Fruit fly (Drosophila melanogaster): Measurements from ENCODE around the gene Saf6.

The Saf6 gene

DNA sequence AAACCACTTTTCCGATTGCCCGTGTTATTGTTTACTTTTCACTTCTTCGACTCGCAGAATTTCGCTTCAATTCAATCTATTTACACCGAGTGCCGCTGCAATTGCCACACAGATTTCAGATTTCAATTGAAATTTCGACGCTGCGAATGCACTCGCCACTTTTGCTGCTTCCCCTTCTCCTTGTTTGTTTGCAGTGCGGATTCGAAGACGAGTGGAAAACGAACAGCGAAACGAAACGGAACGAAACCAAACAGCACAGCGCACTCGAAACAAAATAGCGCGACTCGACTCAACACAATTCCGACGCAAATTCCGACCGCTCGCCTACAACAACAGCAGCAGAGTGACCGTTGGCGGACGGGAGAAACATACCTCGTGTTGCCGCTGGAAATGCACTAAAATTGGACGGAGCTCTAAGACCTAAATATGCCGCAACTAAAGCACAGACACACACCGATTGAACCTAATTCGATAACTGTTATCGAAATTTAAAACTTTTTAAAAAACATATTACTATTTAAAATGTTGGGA is 35.0 kb upstream of the Saf6 start, which contains the start of gene drongo (continued):
- TF ChIP-seq CG2129 (GFP tag; IDR thresholded peaks at IDR 0.05; ENCODE audit: partially characterized antibody) (no peak), dysf (GFP tag; IDR thresholded peaks at IDR 0.05) (no peak), vfl (GFP tag; optimal IDR thresholded peaks at IDR 0.05) (peak; percentile 57), kah (GFP tag; optimal IDR thresholded peaks at IDR 0.05) (peak; percentile 83), ssp (GFP tag; IDR thresholded peaks at IDR 0.05) (no peak), Chrac-16 (GFP tag; optimal IDR thresholded peaks at IDR 0.05) (no peak), repo (GFP tag; optimal IDR thresholded peaks at IDR 0.05) (no peak), CG12299 (tag; optimal IDR thresholded peaks at IDR 0.05) (peak; percentile 52), CG15269 (tag; optimal IDR thresholded peaks at IDR 0.05) (peak; percentile 24), CG2712 (tag; optimal IDR thresholded peaks at IDR 0.05) (peak; percentile 41), ERR (GFP tag; optimal IDR thresholded peaks at IDR 0.05) (peak; percentile 1), kay (GFP tag; optimal IDR thresholded peaks at IDR 0.05) (peak; percentile 14), otp (GFP tag; IDR thresholded peaks at IDR 0.05) (0 out of 3 replicates have a peak, but pooled peaks have one; percentile 44), trh (GFP tag; optimal IDR thresholded peaks at IDR 0.05) (no peak), psq (GFP tag; optimal IDR thresholded peaks at IDR 0.05) (peak; percentile 34), jumu (GFP tag; optimal IDR thresholded peaks at IDR 0.05) (no peak), fd3F (GFP tag; optimal IDR thresholded peaks at IDR 0.05) (no peak), sisA (GFP tag; IDR thresholded peaks at IDR 0.05) (no peak), gem (tag; optimal IDR thresholded peaks at IDR 0.05) (no peak), Nf-YC (tag; optimal IDR thresholded peaks at IDR 0.05) (peak; percentile 60), ap (GFP tag; IDR thresholded peaks at IDR 0.05) (no peak), Atf3 (GFP tag; optimal IDR thresholded peaks at IDR 0.05) (no peak), CG9609 (GFP tag; optimal IDR thresholded peaks at IDR 0.05) (peak; percentile 2), CG31365 (tag; optimal IDR thresholded peaks at IDR 0.05) (peak; percentile 6), br (optimal IDR thresholded peaks at IDR 0.05) (no peak), CG18476 (GFP tag; optimal IDR thresholded peaks at IDR 0.05) (no peak), hth (optimal IDR thresholded peaks at IDR 0.05) (no peak), CG9932 (GFP tag; IDR thresholded peaks at IDR 0.05) (peak; percentile 32; the same call in 1 of the 2 replicates), chm (GFP tag; IDR thresholded peaks at IDR 0.05) (peak; percentile 87), z (GFP tag; IDR thresholded peaks at IDR 0.05) (no peak), Scr (GFP tag; IDR thresholded peaks at IDR 0.05; ENCODE audit: partially characterized antibody) (no peak; the same call in none of the 2 replicates), CG1529 (GFP tag; optimal IDR thresholded peaks at IDR 0.05) (peak; percentile 16), pfk (GFP tag; optimal IDR thresholded peaks at IDR 0.05) (peak; percentile 99), Drgx (GFP tag; IDR thresholded peaks at IDR 0.05) (0 out of 2 replicates have a peak, but pooled peaks have one; percentile 23), CG11504 (tag; optimal IDR thresholded peaks at IDR 0.05) (peak; percentile 48), HmgZ (tag; optimal IDR thresholded peaks at IDR 0.05) (peak; percentile 77), HHEX (GFP tag; optimal IDR thresholded peaks at IDR 0.05) (peak; percentile 54), BEAF-32 (GFP tag; optimal IDR thresholded peaks at IDR 0.05) (peak; percentile 62), Atf-2 (GFP tag; optimal IDR thresholded peaks at IDR 0.05) (no peak), CG12942 (GFP tag; optimal IDR thresholded peaks at IDR 0.05) (no peak), her (GFP tag; optimal IDR thresholded peaks at IDR 0.05) (peak; percentile 67), B-H2 (GFP tag; optimal IDR thresholded peaks at IDR 0.05) (peak; percentile 57), oc (tag; optimal IDR thresholded peaks at IDR 0.05) (no peak), CrebB (tag; optimal IDR thresholded peaks at IDR 0.05) (peak; percentile 69), fu2 (GFP tag; optimal IDR thresholded peaks at IDR 0.05) (no peak), knrl (GFP tag; IDR thresholded peaks at IDR 0.05; ENCODE audit: partially characterized antibody) (peak; percentile 32; the same call in 1 of the 3 replicates), CG18619 (GFP tag; optimal IDR thresholded peaks at IDR 0.05) (peak; percentile 14), Hsf (GFP tag; optimal IDR thresholded peaks at IDR 0.05) (peak; percentile 27), Meics (GFP tag; optimal IDR thresholded peaks at IDR 0.05) (peak; percentile 11), CG8290 (GFP tag; optimal IDR thresholded peaks at IDR 0.05) (peak; percentile 38), CG8290 (tag; optimal IDR thresholded peaks at IDR 0.05) (peak; percentile 47 to 85), corto (GFP tag; optimal IDR thresholded peaks at IDR 0.05) (no peak)
